Worm (Caenorhabditis elegans) whole organism, L1 larva: ENCODE measurements around the gene nifk-1.

ENCODE experiments used
- C16A3.4 ChIP-seq: fragments of 150-350 bp; optimal IDR thresholded peaks from 2 replicates; lab custom pipeline; 2014; ENCODE audit warnings: missing biosample characterization, missing genetic modification characterization
- Y116A8C.19 ChIP-seq: sonication (generic microtip); optimal IDR thresholded peaks from 2 replicates; lab custom pipeline; 2016; ENCODE audit warnings: missing compliant biosample characterization, missing genetic modification characterization, borderline replicate concordance
- aha-1 ChIP-seq: fragments of 150-350 bp; optimal IDR thresholded peaks from 2 replicates; lab custom pipeline; 2014; ENCODE audit warnings: missing biosample characterization, missing genetic modification characterization
- aly-2 ChIP-seq: fragments of 150-350 bp; optimal IDR thresholded peaks from 2 replicates; lab custom pipeline; 2014; ENCODE audit warnings: missing biosample characterization, missing genetic modification characterization
- ama-1 ChIP-seq: fragments of 150-350 bp; optimal IDR thresholded peaks from 2 replicates; lab custom pipeline; 2014
- blmp-1 ChIP-seq: fragments of 150-350 bp; optimal IDR thresholded peaks from 2 replicates; lab custom pipeline; 2014; ENCODE audit warnings: missing biosample characterization, missing genetic modification characterization
- ceh-88 ChIP-seq: fragments of 200-800 bp; sonication (Bioruptor generic); IDR thresholded peaks from 2 replicates; pipeline ENCODE4 v1.3.6; 2022; ENCODE audit warnings: missing genetic modification characterization, missing compliant biosample characterization
- ceh-90 ChIP-seq: sonication (generic microtip); optimal IDR thresholded peaks from 2 replicates; lab custom pipeline; 2016; ENCODE audit warnings: missing genetic modification characterization, missing compliant biosample characterization
- ces-1 ChIP-seq: fragments of 150-350 bp; optimal IDR thresholded peaks from 2 replicates; lab custom pipeline; 2014; ENCODE audit warnings: missing biosample characterization, missing genetic modification reagents, missing genetic modification characterization
- efl-1 ChIP-seq, 4 experiments: fragments of 150-350 bp; optimal IDR thresholded peaks in 3 of 4; peaks in 1 of 4; 1 replicate in 1 of 4; 2 replicates in 3 of 4; lab custom pipeline; 2014; ENCODE audit warnings: missing biosample characterization in 2 of 4, missing genetic modification characterization in 2 of 4, missing genetic modification reagents in 2 of 4
- elt-2 ChIP-seq: sonication (generic microtip); optimal IDR thresholded peaks from 2 replicates; lab custom pipeline; 2016; ENCODE audit warnings: missing genetic modification characterization, mild to moderate bottlenecking, inconsistent platforms, missing compliant biosample characterization, missing genetic modification reagents
- elt-3 ChIP-seq, 6 experiments: fragments of 150-350 bp in 1 of 6; sonication (generic microtip); optimal IDR thresholded peaks; 2 replicates each; lab custom pipeline; 2017 to 2018; ENCODE audit warnings: missing biosample characterization in 6 of 6, missing genetic modification characterization in 6 of 6, inconsistent platforms in 1 of 6
- ets-5 ChIP-seq: fragments of 200-800 bp; sonication (Bioruptor generic); IDR thresholded peaks from 2 replicates; pipeline ENCODE4 v1.3.6; 2022; ENCODE audit warnings: missing genetic modification characterization, missing compliant biosample characterization
- fkh-10 ChIP-seq: sonication (generic microtip); optimal IDR thresholded peaks from 2 replicates; lab custom pipeline; 2017; ENCODE audit warnings: missing biosample characterization, missing genetic modification reagents, missing genetic modification characterization
- fkh-8 ChIP-seq: sonication (generic microtip); optimal IDR thresholded peaks from 2 replicates; lab custom pipeline; 2016; ENCODE audit warnings: mild to moderate bottlenecking, missing genetic modification characterization, missing compliant biosample characterization
- grh-1 ChIP-seq: fragments of 200-800 bp; sonication (Bioruptor generic); IDR thresholded peaks from 2 replicates; pipeline ENCODE4 v1.3.6; 2022; ENCODE audit warnings: missing genetic modification reagents, missing genetic modification characterization, missing compliant biosample characterization
- hlh-17 ChIP-seq: fragments of 200-800 bp; sonication (Bioruptor generic); optimal IDR thresholded peaks from 2 replicates; lab custom pipeline; 2018; ENCODE audit warnings: missing genetic modification characterization, mild to moderate bottlenecking, missing compliant biosample characterization, moderate library complexity, borderline replicate concordance
- irx-1 ChIP-seq: sonication (generic microtip); optimal IDR thresholded peaks from 2 replicates; lab custom pipeline; 2016; ENCODE audit warnings: missing genetic modification characterization, missing compliant biosample characterization
- isw-1 ChIP-seq: fragments of 200-800 bp; sonication (Bioruptor generic); IDR thresholded peaks from 2 replicates; pipeline ENCODE4 v1.3.6; 2022; ENCODE audit warnings: missing genetic modification characterization, missing compliant biosample characterization
- lin-14 ChIP-seq: fragments of 200-800 bp; sonication (Bioruptor generic); optimal IDR thresholded peaks from 2 replicates; lab custom pipeline; 2018; ENCODE audit warnings: mild to moderate bottlenecking, missing genetic modification characterization, moderate library complexity, missing compliant biosample characterization
- lin-35 ChIP-seq, 2 experiments: fragments of 150-350 bp; optimal IDR thresholded peaks; 2 replicates each; lab custom pipeline; 2014; ENCODE audit warnings: missing biosample characterization in 2 of 2, missing genetic modification characterization in 2 of 2, missing genetic modification reagents in 2 of 2
- lin-39 ChIP-seq: fragments of 150-350 bp; optimal IDR thresholded peaks from 2 replicates; lab custom pipeline; 2014; ENCODE audit warnings: missing biosample characterization, missing genetic modification reagents, missing genetic modification characterization
- lsy-2 ChIP-seq, 2 experiments: fragments of 150-350 bp; optimal IDR thresholded peaks; 2 replicates each; lab custom pipeline; 2014; ENCODE audit warnings: missing biosample characterization in 2 of 2, missing genetic modification characterization in 2 of 2
- mab-9 ChIP-seq: fragments of 200-800 bp; sonication (Bioruptor generic); IDR thresholded peaks from 2 replicates; pipeline ENCODE4 v1.3.6; 2022; ENCODE audit warnings: missing genetic modification reagents, missing genetic modification characterization, missing compliant biosample characterization
- mdl-1 ChIP-seq, 2 experiments: fragments of 150-350 bp; optimal IDR thresholded peaks; 2 replicates each; lab custom pipeline; 2014 to 2017; ENCODE audit warnings: missing biosample characterization in 2 of 2, missing genetic modification characterization in 2 of 2, inconsistent platforms in 1 of 2
- mep-1 ChIP-seq: fragments of 150-350 bp; optimal IDR thresholded peaks from 2 replicates; lab custom pipeline; 2014; ENCODE audit warnings: missing biosample characterization, missing genetic modification characterization
- nhr-12 ChIP-seq: sonication (generic microtip); optimal IDR thresholded peaks from 2 replicates; lab custom pipeline; 2017; ENCODE audit warnings: missing biosample characterization, missing genetic modification characterization
- nhr-19 ChIP-seq: fragments of 200-800 bp; sonication (Bioruptor generic); conservative IDR thresholded peaks from 2 replicates; pipeline ENCODE4 v1.3.6; 2022; ENCODE audit warnings: missing genetic modification characterization, missing compliant biosample characterization
- nhr-20 ChIP-seq: sonication (generic microtip); optimal IDR thresholded peaks from 2 replicates; lab custom pipeline; 2016; ENCODE audit warnings: mild to moderate bottlenecking, missing genetic modification characterization, missing compliant biosample characterization
- nhr-237 ChIP-seq: fragments of 150-350 bp; optimal IDR thresholded peaks from 2 replicates; lab custom pipeline; 2014; ENCODE audit warnings: missing biosample characterization, missing genetic modification characterization
- nhr-28 ChIP-seq: fragments of 150-350 bp; optimal IDR thresholded peaks from 2 replicates; lab custom pipeline; 2014; ENCODE audit warnings: missing biosample characterization, missing genetic modification characterization
- nhr-47 ChIP-seq: sonication (generic microtip); optimal IDR thresholded peaks from 2 replicates; lab custom pipeline; 2016; ENCODE audit warnings: mild to moderate bottlenecking, missing genetic modification characterization, moderate library complexity, missing compliant biosample characterization
- nhr-71 ChIP-seq: sonication (generic microtip); optimal IDR thresholded peaks from 2 replicates; lab custom pipeline; 2016; ENCODE audit warnings: mild to moderate bottlenecking, missing genetic modification characterization, moderate library complexity, missing compliant biosample characterization
- nhr-76 ChIP-seq: sonication (generic microtip); optimal IDR thresholded peaks from 2 replicates; lab custom pipeline; 2017; ENCODE audit warnings: missing biosample characterization, missing genetic modification characterization
- nhr-85 ChIP-seq: sonication (generic microtip); peaks from one replicate; lab custom pipeline; 2016; ENCODE audit warnings: missing genetic modification characterization, inconsistent platforms, missing compliant biosample characterization
- nhr-90 ChIP-seq: sonication (generic microtip); optimal IDR thresholded peaks from 2 replicates; lab custom pipeline; 2016; ENCODE audit warnings: mild to moderate bottlenecking, missing genetic modification characterization, missing compliant biosample characterization; ENCODE audit not compliant: poor library complexity
- pax-3 ChIP-seq: fragments of 200-800 bp; sonication (Bioruptor generic); optimal IDR thresholded peaks from 2 replicates; lab custom pipeline; 2018; ENCODE audit warnings: mild to moderate bottlenecking, missing genetic modification characterization, moderate library complexity, missing compliant biosample characterization
- sox-4 ChIP-seq: sonication (generic microtip); optimal IDR thresholded peaks from 2 replicates; lab custom pipeline; 2016; ENCODE audit warnings: missing genetic modification characterization, missing compliant biosample characterization
- sptf-1 ChIP-seq: fragments of 150-350 bp; optimal IDR thresholded peaks from 2 replicates; lab custom pipeline; 2014; ENCODE audit warnings: missing biosample characterization, missing genetic modification characterization
- tbx-2 ChIP-seq: sonication (generic microtip); optimal IDR thresholded peaks from 2 replicates; lab custom pipeline; 2016; ENCODE audit warnings: missing genetic modification characterization, missing compliant biosample characterization
- tlp-1 ChIP-seq: fragments of 150-350 bp; optimal IDR thresholded peaks from 2 replicates; lab custom pipeline; 2014; ENCODE audit warnings: missing biosample characterization, missing genetic modification characterization
- unc-130 ChIP-seq: fragments of 150-350 bp; optimal IDR thresholded peaks from 2 replicates; lab custom pipeline; 2017; ENCODE audit warnings: missing biosample characterization, missing genetic modification characterization, inconsistent platforms
- unc-62 ChIP-seq: fragments of 150-350 bp; optimal IDR thresholded peaks from 2 replicates; lab custom pipeline; 2014; ENCODE audit warnings: missing biosample characterization, missing genetic modification reagents, missing genetic modification characterization
- unc-86 ChIP-seq: sonication (generic microtip); optimal IDR thresholded peaks from 2 replicates; lab custom pipeline; 2016; ENCODE audit warnings: missing genetic modification characterization, missing compliant biosample characterization
- unc-98 ChIP-seq: fragments of 200-800 bp; sonication (Bioruptor generic); IDR thresholded peaks from 2 replicates; pipeline ENCODE4 v1.3.6; 2022; ENCODE audit warnings: missing genetic modification characterization, missing compliant biosample characterization
- vab-15 ChIP-seq: sonication (generic microtip); optimal IDR thresholded peaks from 2 replicates; lab custom pipeline; 2017; ENCODE audit warnings: missing genotype, mild to moderate bottlenecking, missing genetic modification characterization, missing compliant biosample characterization
- xbp-1 ChIP-seq: sonication (generic microtip); optimal IDR thresholded peaks from 2 replicates; lab custom pipeline; 2016; ENCODE audit warnings: missing genetic modification characterization, missing compliant biosample characterization
- zip-4 ChIP-seq: fragments of 200-800 bp; sonication (Bioruptor generic); optimal IDR thresholded peaks from 2 replicates; lab custom pipeline; 2018; ENCODE audit warnings: mild to moderate bottlenecking, missing genetic modification characterization, moderate library complexity, missing compliant biosample characterization
- ztf-4 ChIP-seq: fragments of 150-350 bp; optimal IDR thresholded peaks from 2 replicates; lab custom pipeline; 2014; ENCODE audit warnings: missing biosample characterization, missing genetic modification characterization

nifk-1 gene

ce11 chrIII:4649811-4650544 lies 43.1 kb downstream of the nifk-1 start, which contains the start of gene ppm-2:
TSS of gene ppm-2 (plus strand) at chrIII:4650494.
- TF ChIP-seq ama-1 (lab: Kevin White, UChicago) (peak; percentile 48), lin-35 (GFP tag; optimal IDR thresholded peaks at IDR 0.05; lab: Kevin White, UChicago) (peak in 1 of 2 experiments; percentile 27), blmp-1 (tag; lab: Kevin White, UChicago) (peak; percentile 69), unc-86 (no peak), efl-1 (optimal IDR thresholded peaks at IDR 0.05; lab: Kevin White, UChicago) (no peak), efl-1 (GFP tag; optimal IDR thresholded peaks at IDR 0.05 in 1 of 2; lab: Kevin White, UChicago) (peak in 1 of 2 experiments; percentile 37), aly-2 (tag; lab: Kevin White, UChicago) (no peak), mdl-1 (tag; optimal IDR thresholded peaks at IDR 0.05; lab: Kevin White, UChicago) (no peak), vab-15 (tag; lab: Kevin White, UChicago) (no peak), nhr-19 (GFP tag; lab: Robert Waterston, UW) (peak; percentile 39; the same call in 1 of the 2 replicates), sox-4 (tag; lab: Kevin White, UChicago) (no peak), elt-3 (tag; optimal IDR thresholded peaks at IDR 0.05; lab: Kevin White, UChicago) (peak in 2 of 6 experiments; percentile 13 to 61), elt-2 (tag; lab: Kevin White, UChicago) (peak; percentile 44), nhr-20 (peak; percentile 15)

ce11 chrIII:4649363-4649768 lies 43.7 kb downstream of the nifk-1 start:
- TF ChIP-seq nhr-28 (peak; percentile 9), ceh-88 (GFP tag; lab: Robert Waterston, UW) (peak; percentile 81; the same call in 1 of the 2 replicates), unc-130 (tag; lab: Kevin White, UChicago) (peak; percentile 90), nhr-19 (GFP tag; lab: Robert Waterston, UW) (peak; percentile 92), lin-39 (tag; lab: Kevin White, UChicago) (peak; percentile 7), zip-4 (GFP tag; lab: Kevin White, UChicago) (peak; percentile 65), fkh-8 (tag; lab: Kevin White, UChicago) (peak; percentile 93), ztf-4 (tag; lab: Kevin White, UChicago) (peak; percentile 90), xbp-1 (tag; lab: Kevin White, UChicago) (peak; percentile 89), ets-5 (no peak), sptf-1 (tag; lab: Kevin White, UChicago) (no peak), nhr-20 (peak; percentile 98), nhr-237 (tag; lab: Kevin White, UChicago) (peak; percentile 77), nhr-76 (peak; percentile 55), C16A3.4 (tag; lab: Kevin White, UChicago) (peak; percentile 92), unc-98 (GFP tag; lab: Robert Waterston, UW) (peak; percentile 51; the same call in 1 of the 2 replicates), nhr-90 (tag; lab: Kevin White, UChicago) (peak; percentile 93), isw-1 (peak; percentile 81), nhr-12 (no peak), aha-1 (tag; lab: Kevin White, UChicago) (peak; percentile 55), irx-1 (tag; lab: Kevin White, UChicago) (peak; percentile 87), nhr-47 (tag; lab: Kevin White, UChicago) (peak; percentile 94), nhr-71 (peak; percentile 99), pax-3 (tag; lab: Kevin White, UChicago) (peak; percentile 84), lin-14 (GFP tag; lab: Kevin White, UChicago) (peak; percentile 100), tbx-2 (tag; lab: Kevin White, UChicago) (peak; percentile 94), lin-35 (GFP tag; optimal IDR thresholded peaks at IDR 0.05; lab: Kevin White, UChicago) (peak; percentile 83 to 91), ceh-90 (tag; lab: Kevin White, UChicago) (no peak), lsy-2 (tag; optimal IDR thresholded peaks at IDR 0.05; lab: Kevin White, UChicago) (peak; percentile 83 to 95), fkh-10 (no peak), hlh-17 (GFP tag; lab: Kevin White, UChicago) (no peak), Y116A8C.19 (tag; lab: Kevin White, UChicago) (no peak), grh-1 (GFP tag; lab: Robert Waterston, UW) (peak; percentile 69), nhr-85 (tag; lab: Kevin White, UChicago) (peak; percentile 99), elt-3 (tag; optimal IDR thresholded peaks at IDR 0.05; lab: Kevin White, UChicago) (peak in 5 of 6 experiments; percentile 36 to 97 (median 82)), mep-1 (peak; percentile 96), unc-62 (GFP tag; lab: Kevin White, UChicago) (no peak), ces-1 (no peak), tlp-1 (tag; lab: Kevin White, UChicago) (no peak), mab-9 (GFP tag; lab: Robert Waterston, UW) (peak; percentile 73)
